Worm (Caenorhabditis elegans): ENCODE data around the gene cyp-33C6.
"Not testable (repeated sequence)": the region's sequence is repeated elsewhere in the genome, so short reads cannot be mapped to it uniquely, and the experiment has no call there.

Gene cyp-33C6

ce11 chrV:2264455-2264854 is 15.2 kb upstream of the cyp-33C6 start, which contains the start of gene nhr-183:
Gene nhr-183 (minus strand): TSS chrV:2264634.
- peak; percentile 69 for TF ChIP-seq pax-1 (tag; optimal IDR thresholded peaks at IDR 0.05)
- no peak for TF ChIP-seq syd-9 (tag; optimal IDR thresholded peaks at IDR 0.05)

- TF ChIP-seq nfya-1 (tag; optimal IDR thresholded peaks at IDR 0.05) (no peak), unc-86 (tag; optimal IDR thresholded peaks at IDR 0.05) (no peak), lin-11 (tag; optimal IDR thresholded peaks at IDR 0.05) (no peak), ceh-9 (tag; optimal IDR thresholded peaks at IDR 0.05) (no peak), pax-1 (tag; optimal IDR thresholded peaks at IDR 0.05) (no peak), pha-2 (tag; optimal IDR thresholded peaks at IDR 0.05) (no peak), ceh-24 (tag; optimal IDR thresholded peaks at IDR 0.05) (no peak), fax-1 (tag; optimal IDR thresholded peaks at IDR 0.05) (no peak)
Measured at ce11 chrV:2260660-2261059, 11.4 kb upstream of the cyp-33C6 start, which contains the start of gene F41B5.12. Gene F41B5.12 (plus strand): TSS chrV:2260960.

- no peak for TF ChIP-seq eyg-1 (tag; optimal IDR thresholded peaks at IDR 0.05)
Measured at ce11 chrV:2259750-2260149, 10.5 kb upstream of the cyp-33C6 start, which contains the start of gene nhr-182. Gene nhr-182 (minus strand): TSS chrV:2259927.

DNA sequence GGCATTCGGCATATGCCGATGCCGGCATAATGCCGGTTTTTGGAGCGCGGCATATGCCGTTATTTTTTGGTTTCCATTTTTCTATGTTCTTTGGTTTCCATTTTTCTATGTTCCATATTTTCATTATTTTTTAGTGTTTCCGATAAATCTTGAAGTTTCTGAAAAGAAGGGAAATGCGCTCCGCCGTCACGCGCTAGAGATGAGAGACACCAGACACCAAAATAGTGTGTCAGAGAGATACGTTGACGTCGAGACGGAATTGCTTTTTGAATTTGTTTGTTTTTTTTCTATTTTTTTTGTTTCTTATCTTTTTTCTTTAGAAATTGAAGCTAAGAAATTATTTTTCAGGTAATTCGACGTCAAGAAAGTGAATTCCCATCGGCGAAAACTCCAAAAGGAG is 6.0 kb upstream of the cyp-33C6 start, which contains the start of gene F41B5.1:
F41B5.1 (plus strand) TSS at position 343 of the 400 bp plus-strand sequence.
- not testable (repeated sequence) for TF ChIP-seq F13H6.1 (tag; optimal IDR thresholded peaks at IDR 0.05); tbx-7 (tag; optimal IDR thresholded peaks at IDR 0.05); hlh-30 (tag; optimal IDR thresholded peaks at IDR 0.05; ENCODE audit: insufficient read depth)

ce11 chrV:2254553-2255124 is 5.4 kb upstream of the cyp-33C6 start, which contains the start of gene str-253:
Gene str-253 (minus strand): TSS chrV:2254603.
- no peak for TF ChIP-seq sox-2 (GFP tag; IDR thresholded peaks at IDR 0.05)
- TF ChIP-seq zip-5 (tag; optimal IDR thresholded peaks at IDR 0.05): no peak
- TF ChIP-seq sdc-2 (tag; optimal IDR thresholded peaks at IDR 0.05): no peak
- TF ChIP-seq ahr-1 (tag; optimal IDR thresholded peaks at IDR 0.05): no peak
- TF ChIP-seq pat-9 (tag; optimal IDR thresholded peaks at IDR 0.05): no peak
- TF ChIP-seq pqm-1 (tag; optimal IDR thresholded peaks at IDR 0.05): no peak
- no peak for TF ChIP-seq F13H6.1 (tag; optimal IDR thresholded peaks at IDR 0.05)
- no peak for TF ChIP-seq C08G9.2 (tag; optimal IDR thresholded peaks at IDR 0.05)
- TF ChIP-seq rnt-1 (tag; optimal IDR thresholded peaks at IDR 0.05): no peak

ce11 chrV:2251774-2252173 is 2.6 kb upstream of the cyp-33C6 start:
- no peak for TF ChIP-seq pha-2 (tag; optimal IDR thresholded peaks at IDR 0.05)
- TF ChIP-seq npax-4 (tag; optimal IDR thresholded peaks at IDR 0.05): no peak
- no peak for TF ChIP-seq madf-2 (tag; optimal IDR thresholded peaks at IDR 0.05)
- TF ChIP-seq T23F11.4 (GFP tag; optimal IDR thresholded peaks at IDR 0.05): no peak
- TF ChIP-seq nhr-232 (tag; optimal IDR thresholded peaks at IDR 0.05): no peak

DNA sequence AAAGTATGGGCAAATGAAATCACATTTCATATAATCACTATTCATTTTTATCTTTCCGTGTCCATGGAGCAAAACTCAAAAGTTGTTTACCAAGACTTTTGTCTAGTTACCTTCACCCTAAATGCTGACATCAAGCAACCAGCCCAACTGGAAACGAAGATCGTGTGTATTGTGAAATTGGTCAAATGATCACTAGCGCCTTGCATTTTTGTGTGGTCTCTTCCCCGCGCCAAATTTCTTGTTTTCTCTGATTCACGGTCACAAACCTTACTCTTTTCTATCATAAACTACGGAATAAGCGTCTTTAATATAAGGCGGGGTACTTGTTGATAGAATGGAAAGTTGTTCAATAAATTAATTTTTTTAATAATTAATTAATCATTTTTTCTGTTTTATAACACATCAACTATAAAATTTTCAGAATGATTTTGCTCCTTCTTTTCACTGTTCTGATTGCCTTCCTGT is 948 bp upstream of the cyp-33C6 start, which contains the start of gene cyp-33C7:
cyp-33C7 (plus strand) TSS at position 415 of the 465 bp plus-strand sequence.
- TF ChIP-seq fax-1 (tag; optimal IDR thresholded peaks at IDR 0.05): no peak
- TF ChIP-seq ceh-2 (tag; optimal IDR thresholded peaks at IDR 0.05): no peak
- no peak for TF ChIP-seq ceh-31 (tag; optimal IDR thresholded peaks at IDR 0.05)

DNA sequence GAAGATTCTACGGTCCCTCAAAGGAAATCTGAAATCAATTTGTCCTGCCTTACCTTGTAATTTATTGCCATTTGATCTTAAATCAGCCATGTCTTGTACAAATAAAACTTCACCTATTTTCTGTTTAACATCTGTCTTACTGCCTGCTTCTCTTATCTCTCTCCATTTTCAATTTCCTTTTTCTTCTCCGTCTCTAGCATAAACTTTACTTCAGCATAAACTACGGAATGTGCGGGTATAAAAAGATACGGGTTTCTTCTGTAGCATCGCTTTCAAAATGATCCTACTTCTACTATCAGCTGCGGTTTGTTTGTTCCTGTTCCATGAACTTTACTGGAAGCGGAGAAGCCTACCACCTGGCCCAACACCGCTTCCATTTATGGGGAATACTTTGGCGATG is 4.5 kb downstream of the cyp-33C6 start, which contains the start of gene cyp-33C5:
cyp-33C5 (plus strand) TSS at position 254 of the 400 bp plus-strand sequence.
- TF ChIP-seq ceh-24 (tag; optimal IDR thresholded peaks at IDR 0.05) (no peak), ceh-14 (tag; optimal IDR thresholded peaks at IDR 0.05) (no peak), Y22D7AL.16 (tag; optimal IDR thresholded peaks at IDR 0.05) (no peak), ttx-3 (tag; optimal IDR thresholded peaks at IDR 0.05) (no peak), pat-9 (tag; optimal IDR thresholded peaks at IDR 0.05) (no peak), che-1 (tag; optimal IDR thresholded peaks at IDR 0.05) (no peak), pag-3 (tag; optimal IDR thresholded peaks at IDR 0.05; ENCODE audit: borderline replicate concordance) (no peak), zip-5 (tag; optimal IDR thresholded peaks at IDR 0.05) (no peak), pax-1 (tag; optimal IDR thresholded peaks at IDR 0.05) (no peak), npax-4 (tag; optimal IDR thresholded peaks at IDR 0.05) (no peak), sdc-2 (tag; optimal IDR thresholded peaks at IDR 0.05) (no peak), T23F11.4 (GFP tag; optimal IDR thresholded peaks at IDR 0.05) (no peak), ahr-1 (tag; optimal IDR thresholded peaks at IDR 0.05) (no peak), lim-6 (tag; optimal IDR thresholded peaks at IDR 0.05) (no peak)
